Fruit fly (Drosophila melanogaster) whole organism, embryonic: ENCODE measurements around the gene et.

ENCODE experiments used
- Antp ChIP-seq: fragments of 200-800 bp; sonication (Bioruptor generic); optimal IDR thresholded peaks from 3 replicates; lab custom pipeline; 2016; ENCODE audit warnings: missing biosample characterization, missing genetic modification characterization
- Asciz ChIP-seq: fragments of 200-800 bp; sonication (Bioruptor generic); optimal IDR thresholded peaks from 2 replicates; lab custom pipeline; 2017; ENCODE audit warnings: missing biosample characterization, mild to moderate bottlenecking, missing genetic modification characterization, missing genetic modification reagents
- BEAF-32 ChIP-seq: fragments of 200-800 bp; sonication (Bioruptor generic); optimal IDR thresholded peaks from 3 replicates; lab custom pipeline; 2017; ENCODE audit warnings: missing biosample characterization, missing genetic modification characterization, mild to moderate bottlenecking, moderate library complexity, missing genetic modification reagents
- Bteb2 ChIP-seq: fragments of 200-800 bp; sonication (Bioruptor generic); optimal IDR thresholded peaks from 2 replicates; lab custom pipeline; 2016; ENCODE audit warnings: missing biosample characterization, missing genetic modification characterization
- C15 ChIP-seq: fragments of 200-800 bp; sonication (Bioruptor generic); IDR thresholded peaks from 3 replicates; pipeline ENCODE4 v1.3.6; 2022; ENCODE audit warnings: missing biosample characterization, missing genetic modification characterization
- CG10274 ChIP-seq: fragments of 200-800 bp; sonication (Bioruptor generic); optimal IDR thresholded peaks from 3 replicates; lab custom pipeline; 2017; ENCODE audit warnings: missing biosample characterization, mild to moderate bottlenecking, missing genetic modification characterization
- CG10543 ChIP-seq: fragments of 200-800 bp; sonication (Bioruptor generic); optimal IDR thresholded peaks from 3 replicates; lab custom pipeline; 2017; ENCODE audit warnings: missing biosample characterization, mild to moderate bottlenecking, missing genetic modification characterization, moderate library complexity
- CG11696 ChIP-seq: fragments of 200-800 bp; sonication (Bioruptor generic); IDR thresholded peaks from 2 replicates; pipeline ENCODE4 v1.3.6; 2022; ENCODE audit warnings: missing biosample characterization, missing genetic modification characterization
- CG12155 ChIP-seq: fragments of 200-800 bp; sonication (Bioruptor generic); optimal IDR thresholded peaks from 3 replicates; lab custom pipeline; 2016; ENCODE audit warnings: missing biosample characterization, missing genetic modification characterization
- CG13624 ChIP-seq: fragments of 200-800 bp; sonication (Bioruptor generic); optimal IDR thresholded peaks from 2 replicates; lab custom pipeline; 2016; ENCODE audit warnings: missing biosample characterization, missing genetic modification characterization
- CG17361 ChIP-seq: fragments of 200-800 bp; sonication (Bioruptor generic); IDR thresholded peaks from 3 replicates; pipeline ENCODE4 v1.3.6; 2022; ENCODE audit warnings: missing biosample characterization, missing genetic modification characterization
- CG30403 ChIP-seq: fragments of 200-800 bp; sonication (Bioruptor generic); optimal IDR thresholded peaks from 3 replicates; lab custom pipeline; 2016; ENCODE audit warnings: missing biosample characterization, missing genetic modification characterization
- CG3065 ChIP-seq: fragments of 200-800 bp; sonication (Bioruptor generic); optimal IDR thresholded peaks from 2 replicates; lab custom pipeline; 2016; ENCODE audit warnings: missing biosample characterization, missing genetic modification characterization
- CG31441 ChIP-seq: fragments of 200-800 bp; sonication (Bioruptor generic); IDR thresholded peaks from 2 replicates; pipeline ENCODE4 v1.3.6; 2022; ENCODE audit warnings: missing biosample characterization, missing genetic modification characterization
- CG4282 ChIP-seq: fragments of 200-800 bp; sonication (Bioruptor generic); optimal IDR thresholded peaks from 2 replicates; lab custom pipeline; 2016; ENCODE audit warnings: missing biosample characterization, missing genetic modification characterization
- CG43689 ChIP-seq: fragments of 200-800 bp; sonication (Bioruptor generic); IDR thresholded peaks from 2 replicates; pipeline ENCODE4 v1.3.6; 2022; ENCODE audit warnings: missing biosample characterization, missing genetic modification characterization
- CG6272 ChIP-seq: fragments of 200-800 bp; sonication (Bioruptor generic); IDR thresholded peaks from 2 replicates; pipeline ENCODE4 v1.3.6; 2022; ENCODE audit warnings: missing biosample characterization, missing genetic modification characterization
- CG8359 ChIP-seq: fragments of 200-800 bp; sonication (Bioruptor generic); optimal IDR thresholded peaks from 2 replicates; lab custom pipeline; 2017; ENCODE audit warnings: missing biosample characterization, mild to moderate bottlenecking, missing genetic modification characterization, borderline replicate concordance
- CG9215 ChIP-seq: fragments of 200-800 bp; sonication (Bioruptor generic); IDR thresholded peaks from 2 replicates; pipeline ENCODE4 v1.3.6; 2022; ENCODE audit warnings: missing biosample characterization, missing genetic modification characterization
- ERR ChIP-seq: fragments of 200-800 bp; sonication (Bioruptor generic); optimal IDR thresholded peaks from 2 replicates; lab custom pipeline; 2016; ENCODE audit warnings: missing biosample characterization, missing genetic modification characterization
- Gug ChIP-seq: fragments of 200-800 bp; sonication (Bioruptor generic); IDR thresholded peaks from 4 replicates; pipeline ENCODE4 v1.3.6; 2022; ENCODE audit warnings: missing biosample characterization, missing genetic modification characterization
- Hand ChIP-seq: fragments of 200-800 bp; sonication (Bioruptor generic); optimal IDR thresholded peaks from 2 replicates; lab custom pipeline; 2017; ENCODE audit warnings: mild to moderate bottlenecking, missing biosample characterization, missing genetic modification reagents, missing genetic modification characterization
- Hmr ChIP-seq: fragments of 200-800 bp; sonication (Bioruptor generic); optimal IDR thresholded peaks from 3 replicates; lab custom pipeline; 2017; ENCODE audit warnings: mild to moderate bottlenecking, missing biosample characterization, missing genetic modification reagents, missing genetic modification characterization
- Hr51 ChIP-seq, 2 experiments: fragments of 200-800 bp; sonication (Bioruptor generic); optimal IDR thresholded peaks; 2 replicates in 1 of 2; 3 replicates in 1 of 2; lab custom pipeline; 2016 to 2018; ENCODE audit warnings: missing biosample characterization in 2 of 2, missing genetic modification characterization in 2 of 2, mild to moderate bottlenecking in 1 of 2, moderate library complexity in 1 of 2
- Mad ChIP-seq: fragments of 200-800 bp; sonication (Bioruptor generic); optimal IDR thresholded peaks from 2 replicates; lab custom pipeline; 2016; ENCODE audit warnings: missing biosample characterization, missing genetic modification characterization
- Med ChIP-seq: fragments of 200-800 bp; sonication (Bioruptor generic); peaks from one replicate; lab custom pipeline; 2016; ENCODE audit warnings: missing biosample characterization, missing genetic modification characterization, mild to moderate bottlenecking, inconsistent platforms, moderate library complexity
- Poxn ChIP-seq: fragments of 200-800 bp; sonication (Bioruptor generic); IDR thresholded peaks from 2 replicates; pipeline ENCODE4 v1.3.6; 2022; ENCODE audit warnings: missing biosample characterization, missing genetic modification characterization
- Rfx ChIP-seq: fragments of 200-800 bp; sonication (Bioruptor generic); IDR thresholded peaks from 2 replicates; pipeline ENCODE4 v1.3.6; 2022; ENCODE audit warnings: missing biosample characterization, missing genetic modification characterization
- Six4 ChIP-seq: fragments of 200-800 bp; sonication (Bioruptor generic); optimal IDR thresholded peaks from 2 replicates; lab custom pipeline; 2016; ENCODE audit warnings: missing biosample characterization, missing genetic modification characterization
- Xbp1 ChIP-seq: fragments of 200-800 bp; sonication (Bioruptor generic); optimal IDR thresholded peaks from 3 replicates; lab custom pipeline; 2016; ENCODE audit warnings: missing biosample characterization, mild to moderate bottlenecking, missing genetic modification characterization
- ase ChIP-seq: fragments of 200-800 bp; sonication (Bioruptor generic); IDR thresholded peaks from 3 replicates; pipeline ENCODE4 v1.3.6; 2022; ENCODE audit warnings: missing biosample characterization, missing genetic modification characterization
- az2 ChIP-seq: fragments of 200-800 bp; sonication (Bioruptor generic); optimal IDR thresholded peaks from 3 replicates; lab custom pipeline; 2016; ENCODE audit warnings: missing biosample characterization, missing genetic modification characterization
- bab2 ChIP-seq: fragments of 200-800 bp; sonication (Bioruptor generic); optimal IDR thresholded peaks from 2 replicates; lab custom pipeline; 2016; ENCODE audit warnings: missing biosample characterization, missing genetic modification characterization
- br ChIP-seq: fragments of >200 bp; optimal IDR thresholded peaks from 2 replicates; lab custom pipeline; 2017
- cad ChIP-seq: fragments of >200 bp; optimal IDR thresholded peaks from 2 replicates; lab custom pipeline; 2017; ENCODE audit warnings: missing biosample characterization, missing genetic modification characterization
- chinmo ChIP-seq: fragments of 200-800 bp; sonication (Bioruptor generic); IDR thresholded peaks from 4 replicates; pipeline ENCODE4 v1.3.6; 2022; ENCODE audit warnings: missing biosample characterization, missing genetic modification characterization; ENCODE audit not compliant: partially characterized antibody
- crol ChIP-seq: fragments of 200-800 bp; sonication (Bioruptor generic); IDR thresholded peaks from 2 replicates; pipeline ENCODE4 v1.3.6; 2022; ENCODE audit warnings: missing biosample characterization, missing genetic modification characterization
- dm ChIP-seq: fragments of 200-800 bp; sonication (Bioruptor generic); optimal IDR thresholded peaks from 3 replicates; lab custom pipeline; 2016; ENCODE audit warnings: missing biosample characterization, missing genetic modification characterization
- ems ChIP-seq: fragments of 200-800 bp; sonication (Bioruptor generic); optimal IDR thresholded peaks from 3 replicates; lab custom pipeline; 2016; ENCODE audit warnings: missing biosample characterization, missing genetic modification characterization
- h ChIP-seq: fragments of >200 bp; optimal IDR thresholded peaks from 2 replicates; lab custom pipeline; 2017
- inv ChIP-seq: fragments of 200-800 bp; sonication (Bioruptor generic); IDR thresholded peaks from 2 replicates; pipeline ENCODE4 v1.3.6; 2022; ENCODE audit warnings: missing biosample characterization, missing genetic modification characterization; ENCODE audit not compliant: partially characterized antibody
- lov ChIP-seq, 2 experiments: fragments of 200-800 bp in 1 of 2; fragments of >200 bp in 1 of 2; sonication (Bioruptor generic) in 1 of 2; IDR thresholded peaks in 1 of 2; optimal IDR thresholded peaks in 1 of 2; 2 replicates in 1 of 2; 3 replicates in 1 of 2; pipeline versions ENCODE4 v1.3.6 to Lab custom; 2017 to 2022; ENCODE audit warnings: missing biosample characterization in 1 of 2, missing genetic modification characterization in 1 of 2
- mirr ChIP-seq: fragments of 200-800 bp; sonication (Bioruptor generic); optimal IDR thresholded peaks from 3 replicates; lab custom pipeline; 2018; ENCODE audit warnings: missing biosample characterization, mild to moderate bottlenecking, missing genetic modification characterization
- mld ChIP-seq: fragments of 200-800 bp; sonication (Bioruptor generic); IDR thresholded peaks from 3 replicates; pipeline ENCODE4 v1.3.6; 2022; ENCODE audit warnings: missing biosample characterization, missing genetic modification characterization; ENCODE audit not compliant: partially characterized antibody
- p53 ChIP-seq: fragments of 200-800 bp; sonication (Bioruptor generic); optimal IDR thresholded peaks from 2 replicates; lab custom pipeline; 2016; ENCODE audit warnings: missing biosample characterization, missing genetic modification characterization
- pzg ChIP-seq: fragments of 200-800 bp; sonication (Bioruptor generic); optimal IDR thresholded peaks from 3 replicates; lab custom pipeline; 2018; ENCODE audit warnings: missing biosample characterization, mild to moderate bottlenecking, missing genetic modification characterization, moderate library complexity
- row ChIP-seq: fragments of 200-800 bp; sonication (Bioruptor generic); IDR thresholded peaks from 3 replicates; pipeline ENCODE4 v1.3.6; 2022; ENCODE audit warnings: missing biosample characterization, missing genetic modification characterization
- tna ChIP-seq: fragments of 200-800 bp; sonication (Bioruptor generic); IDR thresholded peaks from 2 replicates; pipeline ENCODE4 v1.3.6; 2022; ENCODE audit warnings: missing biosample characterization, missing genetic modification characterization; ENCODE audit not compliant: partially characterized antibody
- trem ChIP-seq: fragments of 200-800 bp; optimal IDR thresholded peaks from 3 replicates; lab custom pipeline; 2019; ENCODE audit warnings: missing biosample characterization, mild to moderate bottlenecking, missing genetic modification characterization, moderate library complexity

Gene et

DNA sequence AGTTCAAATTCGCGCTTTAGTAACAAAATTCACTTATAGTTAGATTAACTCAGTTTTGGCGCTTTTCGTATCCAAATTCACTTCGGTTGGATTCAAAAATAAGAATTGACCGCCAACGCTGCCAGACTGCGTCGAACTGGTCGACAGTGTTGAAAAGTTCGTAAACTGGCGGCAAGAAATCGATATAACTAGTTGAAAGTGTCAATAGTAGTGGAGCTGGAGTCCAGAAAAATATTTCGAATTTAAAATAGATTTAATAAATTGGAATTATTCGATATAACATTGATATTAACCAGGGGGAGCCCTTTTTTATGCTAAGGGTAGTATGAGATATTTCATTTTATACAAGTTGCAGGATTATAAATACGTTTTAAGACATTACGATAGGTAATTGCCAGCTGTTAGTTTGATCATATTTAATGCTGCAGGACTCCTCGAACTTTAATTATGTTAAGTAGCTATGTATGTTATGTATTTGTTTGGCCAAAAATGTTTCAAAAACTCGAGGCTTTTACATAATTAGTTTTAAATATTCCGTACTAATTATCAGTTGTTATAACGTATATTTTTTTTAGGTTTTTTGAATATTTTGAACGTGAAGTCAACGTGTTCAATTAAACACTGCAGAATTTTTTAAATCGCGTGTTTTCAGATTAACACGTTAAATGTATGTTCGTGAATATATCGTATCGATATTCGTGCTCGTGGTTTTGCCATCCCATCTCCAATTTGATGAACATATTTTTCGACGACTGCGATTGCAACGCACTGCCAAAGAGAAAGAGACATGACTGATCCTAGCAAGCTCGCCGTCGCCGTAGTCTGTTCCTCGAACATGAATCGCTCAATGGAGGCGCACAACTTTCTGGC is 11.6 kb downstream of the et start, which contains the start of the genes CG14223 and Ssu72 (continued):
- TF ChIP-seq CG10543 (GFP tag; lab: Kevin White, UChicago) (no peak), Rfx (peak; percentile 16; the same call in 1 of the 2 replicates), p53 (GFP tag; lab: Kevin White, UChicago) (no peak), az2 (GFP tag; lab: Kevin White, UChicago) (no peak), Med (GFP tag; lab: Kevin White, UChicago) (peak; percentile 82), Poxn (GFP tag; lab: Robert Waterston, UW) (no peak), ems (GFP tag; lab: Kevin White, UChicago) (no peak), tna (GFP tag; lab: Robert Waterston, UW) (peak; percentile 60), CG31441 (GFP tag; lab: Robert Waterston, UW) (no peak), Xbp1 (GFP tag; lab: Kevin White, UChicago) (no peak), pzg (peak; percentile 59), ERR (GFP tag; lab: Kevin White, UChicago) (no peak), mld (GFP tag; lab: Robert Waterston, UW) (0 out of 3 replicates have a peak, but pooled peaks have one; percentile 44), CG4282 (GFP tag; lab: Kevin White, UChicago) (no peak), CG43689 (no peak), h (lab: Kevin White, UChicago) (no peak), Antp (GFP tag; lab: Kevin White, UChicago) (no peak), Hr51 (GFP tag; optimal IDR thresholded peaks at IDR 0.05; lab: Kevin White, UChicago) (no peak), Mad (GFP tag; lab: Kevin White, UChicago) (no peak), C15 (GFP tag; lab: Robert Waterston, UW) (no peak), lov (optimal IDR thresholded peaks at IDR 0.05; lab: Kevin White, UChicago) (no peak), lov (GFP tag; IDR thresholded peaks at IDR 0.05; lab: Robert Waterston, UW) (no peak), inv (GFP tag; lab: Robert Waterston, UW) (peak; percentile 72), CG13624 (no peak), BEAF-32 (peak; percentile 73), Six4 (no peak), Hmr (GFP tag; lab: Kevin White, UChicago) (no peak), br (lab: Kevin White, UChicago) (no peak), ase (GFP tag; lab: Robert Waterston, UW) (no peak), CG10274 (no peak), row (peak; percentile 34), chinmo (GFP tag; lab: Robert Waterston, UW) (0 out of 4 replicates have a peak, but pooled peaks have one; percentile 52), CG12155 (GFP tag; lab: Kevin White, UChicago) (no peak), bab2 (GFP tag; lab: Kevin White, UChicago) (no peak)

DNA sequence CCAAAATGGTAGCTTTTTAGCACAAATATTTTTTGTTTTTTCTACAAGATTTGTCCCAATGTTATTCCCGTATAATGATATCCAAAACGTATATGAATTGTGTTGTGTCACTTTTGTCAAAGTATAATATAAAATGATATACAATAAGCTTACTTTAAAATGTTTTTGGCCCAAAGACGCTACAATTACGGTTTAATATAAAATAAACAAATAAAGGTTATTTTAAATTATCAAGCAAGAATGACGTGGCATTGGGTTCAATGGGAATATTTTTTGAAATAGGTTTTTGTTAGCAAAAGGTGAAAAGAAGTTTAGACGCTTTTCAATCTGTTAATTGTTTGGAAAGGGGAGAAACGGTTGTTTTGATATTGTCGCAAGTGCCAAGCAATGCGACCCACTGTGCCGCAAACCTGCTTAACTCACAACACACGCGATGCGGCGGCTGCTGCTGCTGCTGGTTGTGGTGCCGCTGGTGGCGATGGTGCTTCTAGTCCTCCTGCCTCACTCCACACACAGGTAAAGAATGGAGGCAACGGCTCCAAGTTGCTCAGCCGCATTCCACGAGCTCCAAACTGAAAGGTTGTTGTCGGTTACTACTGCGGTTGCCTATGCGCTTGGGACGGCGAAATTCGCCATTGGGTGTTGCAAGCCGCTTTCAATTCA is 12.4 kb downstream of the et start:
- TF ChIP-seq CG9215 (GFP tag; lab: Robert Waterston, UW) (0 out of 2 replicates have a peak, but pooled peaks have one; percentile 6), cad (no peak), CG30403 (GFP tag; lab: Kevin White, UChicago) (peak; percentile 72), dm (GFP tag; lab: Kevin White, UChicago) (no peak), Asciz (GFP tag; lab: Kevin White, UChicago) (no peak), Bteb2 (GFP tag; lab: Kevin White, UChicago) (peak; percentile 31), trem (tag; lab: Kevin White, UChicago) (peak; percentile 17), Gug (no peak), CG11696 (GFP tag; lab: Robert Waterston, UW) (no peak), Poxn (GFP tag; lab: Robert Waterston, UW) (no peak), CG3065 (GFP tag; lab: Kevin White, UChicago) (no peak), mirr (GFP tag; lab: Kevin White, UChicago) (no peak), Hand (GFP tag; lab: Kevin White, UChicago) (peak; percentile 43), CG17361 (GFP tag; lab: Robert Waterston, UW) (peak; percentile 61; the same call in 2 of the 3 replicates), CG8359 (GFP tag; lab: Kevin White, UChicago) (no peak), crol (GFP tag; lab: Robert Waterston, UW) (no peak), CG10274 (peak; percentile 25), CG6272 (GFP tag; lab: Robert Waterston, UW) (no peak)
